Fruit fly (Drosophila melanogaster): Measurements from ENCODE around the gene Pdss2.

The Pdss2 gene

dm6 chr3L:21023364-21023763 is 4.4 kb upstream of the Pdss2 start (continued):
- peak; percentile 23; the same call in 1 of the 2 replicates for TF ChIP-seq rib (GFP tag; IDR thresholded peaks at IDR 0.05)
- no peak for TF ChIP-seq chn (GFP tag; optimal IDR thresholded peaks at IDR 0.05)
- TF ChIP-seq CG12769 (tag; optimal IDR thresholded peaks at IDR 0.05) = peak; percentile 36
- no peak for TF ChIP-seq Aef1 (GFP tag; IDR thresholded peaks at IDR 0.05)
- no peak for TF ChIP-seq wek (GFP tag; optimal IDR thresholded peaks at IDR 0.05)
- no peak for TF ChIP-seq HmgD (GFP tag; optimal IDR thresholded peaks at IDR 0.05)
- TF ChIP-seq CG12071 (GFP tag; optimal IDR thresholded peaks at IDR 0.05) = no peak
- TF ChIP-seq CG18599 (GFP tag; optimal IDR thresholded peaks at IDR 0.05) = no peak
- TF ChIP-seq CG4730 (GFP tag; IDR thresholded peaks at IDR 0.05) = no peak
- TF ChIP-seq aop (GFP tag; IDR thresholded peaks at IDR 0.05) = no peak
- no peak for TF ChIP-seq CG17612 (GFP tag; IDR thresholded peaks at IDR 0.05)
- TF ChIP-seq CG34224 (GFP tag; IDR thresholded peaks at IDR 0.05; ENCODE audit: partially characterized antibody) = 0 out of 3 replicates have a peak, but pooled peaks have one; percentile 29
- TF ChIP-seq sima (GFP tag; optimal IDR thresholded peaks at IDR 0.05) = no peak
- TF ChIP-seq CG6765 (GFP tag; optimal IDR thresholded peaks at IDR 0.05) = no peak
- no peak for TF ChIP-seq CG10654 (GFP tag; optimal IDR thresholded peaks at IDR 0.05)
- no peak for TF ChIP-seq pfk (GFP tag; optimal IDR thresholded peaks at IDR 0.05)
- no peak for TF ChIP-seq CG33557 (GFP tag; optimal IDR thresholded peaks at IDR 0.05)
- TF ChIP-seq CG17829 (tag; optimal IDR thresholded peaks at IDR 0.05) = no peak
- no peak for TF ChIP-seq CG32772 (GFP tag; IDR thresholded peaks at IDR 0.05)
- no peak for TF ChIP-seq Antp (GFP tag; optimal IDR thresholded peaks at IDR 0.05)
- TF ChIP-seq Gsc (GFP tag; IDR thresholded peaks at IDR 0.05) = no peak
- TF ChIP-seq org-1 (GFP tag; optimal IDR thresholded peaks at IDR 0.05) = no peak
- no peak for TF ChIP-seq so (GFP tag; IDR thresholded peaks at IDR 0.05)
- no peak for TF ChIP-seq sqz (GFP tag; optimal IDR thresholded peaks at IDR 0.05)
- no peak for TF ChIP-seq Jarid2 (GFP tag; optimal IDR thresholded peaks at IDR 0.05)
- no peak for TF ChIP-seq klu (GFP tag; IDR thresholded peaks at IDR 0.05)
- TF ChIP-seq salm (tag; optimal IDR thresholded peaks at IDR 0.05) = no peak
- TF ChIP-seq CG31388 (GFP tag; optimal IDR thresholded peaks at IDR 0.05) = no peak
- no peak for TF ChIP-seq Pdp1 (GFP tag; optimal IDR thresholded peaks at IDR 0.05)
- no peak for TF ChIP-seq MTF-1 (GFP tag; optimal IDR thresholded peaks at IDR 0.05; ENCODE audit: borderline replicate concordance)
- TF ChIP-seq bowl (GFP tag; IDR thresholded peaks at IDR 0.05) = no peak
- peak; percentile 96 for TF ChIP-seq CG3163 (GFP tag; optimal IDR thresholded peaks at IDR 0.05)
- no peak for TF ChIP-seq Fer3 (tag; optimal IDR thresholded peaks at IDR 0.05)
- no peak for TF ChIP-seq ind (GFP tag; optimal IDR thresholded peaks at IDR 0.05)
- no peak for TF ChIP-seq Sox100B (GFP tag; optimal IDR thresholded peaks at IDR 0.05)
- TF ChIP-seq cad (GFP tag; optimal IDR thresholded peaks at IDR 0.05) = no peak
- TF ChIP-seq sens-2 (GFP tag; IDR thresholded peaks at IDR 0.05) = no peak
- TF ChIP-seq row (GFP tag; IDR thresholded peaks at IDR 0.05) = no peak
- no peak for TF ChIP-seq Doc3 (GFP tag; IDR thresholded peaks at IDR 0.05; ENCODE audit: partially characterized antibody)
- no peak for TF ChIP-seq fru (optimal IDR thresholded peaks at IDR 0.05)
- TF ChIP-seq corto (GFP tag; optimal IDR thresholded peaks at IDR 0.05) = no peak
- TF ChIP-seq Deaf1 (tag; optimal IDR thresholded peaks at IDR 0.05) = peak; percentile 78
- TF ChIP-seq CG18764 (GFP tag; optimal IDR thresholded peaks at IDR 0.05) = no peak
- TF ChIP-seq HLH54F (GFP tag; optimal IDR thresholded peaks at IDR 0.05) = no peak
- TF ChIP-seq Ada2b (GFP tag; IDR thresholded peaks at IDR 0.05) = no peak
- TF ChIP-seq CG1832 (GFP tag; optimal IDR thresholded peaks at IDR 0.05) = peak; percentile 63
- peak; percentile 85 for TF ChIP-seq CG12155 (GFP tag; optimal IDR thresholded peaks at IDR 0.05)
- TF ChIP-seq exex (tag; optimal IDR thresholded peaks at IDR 0.05) = no peak
- TF ChIP-seq Mrtf (GFP tag; IDR thresholded peaks at IDR 0.05) = no peak
- no peak for TF ChIP-seq CG2678 (tag; optimal IDR thresholded peaks at IDR 0.05)
- no peak for TF ChIP-seq gce (GFP tag; IDR thresholded peaks at IDR 0.05)
- no peak for TF ChIP-seq ab (GFP tag; optimal IDR thresholded peaks at IDR 0.05)
- TF ChIP-seq CG10321 (GFP tag; IDR thresholded peaks at IDR 0.05) = peak; percentile 45; the same call in 1 of the 2 replicates
